Worm (Caenorhabditis elegans): ENCODE data around the gene lin-46.
A peak's percentile ranks its signal among the peaks of the same experiment; 100 is the strongest.

Gene lin-46

DNA sequence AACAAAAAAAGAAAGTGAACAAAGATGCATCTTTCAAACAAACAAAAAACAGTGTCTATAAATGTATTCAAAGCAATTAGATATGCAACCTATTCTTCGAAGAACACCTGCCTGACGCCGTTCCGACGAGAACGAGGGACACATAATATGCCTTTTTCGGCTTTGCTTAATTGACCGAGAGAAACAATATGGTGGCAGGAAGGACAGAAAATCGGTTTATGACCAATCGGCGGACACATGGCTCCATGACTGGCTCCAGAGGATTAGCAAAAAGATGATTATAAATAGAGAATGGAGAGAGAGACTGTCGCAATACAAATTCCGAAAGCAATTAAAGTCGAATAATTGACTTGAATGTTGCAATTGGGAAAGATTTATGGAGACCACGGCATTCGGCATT lies 49.6 kb downstream of the lin-46 start:
- TF ChIP-seq hlh-30 (tag; optimal IDR thresholded peaks at IDR 0.05; ENCODE audit: insufficient read depth) (no peak), aha-1 (tag) (peak; percentile 65), ztf-7 (tag; optimal IDR thresholded peaks at IDR 0.05) (no peak), mdt-29 (GFP tag; IDR thresholded peaks at IDR 0.05) (no peak), nhr-25 (tag; optimal IDR thresholded peaks at IDR 0.05; ENCODE audit: borderline replicate concordance, insufficient read depth) (no peak), Y75B8A.6 (GFP tag; IDR thresholded peaks at IDR 0.05) (no peak), dmd-6 (GFP tag; IDR thresholded peaks at IDR 0.05) (no peak)

DNA sequence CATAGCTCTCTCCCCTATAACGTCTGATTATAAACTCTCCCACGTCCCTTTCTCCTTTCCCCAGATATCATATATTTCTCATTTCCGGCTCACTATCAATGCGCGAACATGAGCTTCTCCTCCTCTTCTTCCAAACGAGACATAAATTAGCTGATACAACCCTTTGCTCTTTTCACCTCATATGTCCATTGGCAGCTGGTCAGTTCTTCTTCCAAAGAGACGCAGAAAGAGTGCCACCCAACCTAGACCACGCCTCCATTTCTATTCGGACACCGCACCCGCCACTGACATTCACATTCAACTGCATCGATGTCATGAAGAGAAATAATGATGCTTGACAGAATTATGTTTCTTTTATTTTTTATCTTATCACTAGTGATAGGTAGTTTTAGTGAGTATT lies 50.1 kb downstream of the lin-46 start, which contains the start of gene fmi-1:
fmi-1 (plus strand) TSS at position 301 of the 400 bp plus-strand sequence.
- TF ChIP-seq unc-62 (GFP tag; optimal IDR thresholded peaks at IDR 0.05 in 1 of 2) (no peak), unc-62 (tag; optimal IDR thresholded peaks at IDR 0.05) (no peak), daf-12 (tag; optimal IDR thresholded peaks at IDR 0.05) (no peak), ZK546.5 (tag; optimal IDR thresholded peaks at IDR 0.05) (no peak), aha-1 (tag) (peak; percentile 49)

- TF ChIP-seq lin-13 (GFP tag; optimal IDR thresholded peaks at IDR 0.05) (no peak), ces-1 (GFP tag; optimal IDR thresholded peaks at IDR 0.05) (peak; percentile 86)
Measured at ce11 chrV:13020014-13020413, 51.4 kb downstream of the lin-46 start.
